Worm (Caenorhabditis elegans) whole organism, early embryonic: ENCODE results near the gene txdc-9.

Experiments
- B0310.2 ChIP-seq: sonication (generic microtip); optimal IDR thresholded peaks from 2 replicates; lab custom pipeline; 2016; ENCODE audit warnings: mild to moderate bottlenecking, missing genetic modification characterization, missing compliant biosample characterization
- F13C5.2 ChIP-seq: sonication (generic microtip); optimal IDR thresholded peaks from 2 replicates; lab custom pipeline; 2017; ENCODE audit warnings: mild to moderate bottlenecking, missing genetic modification characterization, inconsistent platforms, missing compliant biosample characterization
- aly-1 ChIP-seq: sonication (generic microtip); optimal IDR thresholded peaks from 2 replicates; lab custom pipeline; 2016; ENCODE audit warnings: missing genetic modification characterization, missing compliant biosample characterization
- ama-1 ChIP-seq: fragments of 150-350 bp; optimal IDR thresholded peaks from 2 replicates; lab custom pipeline; 2014
- ceh-13 ChIP-seq: fragments of 200-800 bp; sonication (Bioruptor generic); optimal IDR thresholded peaks from 2 replicates; lab custom pipeline; 2018; ENCODE audit warnings: mild to moderate bottlenecking, missing genetic modification characterization, missing compliant biosample characterization
- ceh-36 ChIP-seq: sonication (generic microtip); optimal IDR thresholded peaks from 2 replicates; lab custom pipeline; 2016; ENCODE audit warnings: missing genetic modification characterization, inconsistent platforms, missing compliant biosample characterization
- ets-7 ChIP-seq: sonication (generic microtip); optimal IDR thresholded peaks from 2 replicates; lab custom pipeline; 2016; ENCODE audit warnings: missing genotype, missing genetic modification characterization, missing compliant biosample characterization
- flt-1 ChIP-seq: fragments of 200-800 bp; sonication (Bioruptor generic); IDR thresholded peaks from 2 replicates; pipeline ENCODE4 v1.3.6; 2022; ENCODE audit warnings: missing genetic modification characterization, missing compliant biosample characterization
- hmbx-1 ChIP-seq: sonication (generic microtip); optimal IDR thresholded peaks from 2 replicates; lab custom pipeline; 2016; ENCODE audit warnings: mild to moderate bottlenecking, missing genetic modification characterization, missing compliant biosample characterization
- hmg-4 ChIP-seq: fragments of 200-800 bp; sonication (Bioruptor generic); optimal IDR thresholded peaks from 2 replicates; lab custom pipeline; 2018; ENCODE audit warnings: mild to moderate bottlenecking, missing genetic modification characterization, missing compliant biosample characterization
- hnd-1 ChIP-seq: sonication (generic microtip); optimal IDR thresholded peaks from 2 replicates; lab custom pipeline; 2016; ENCODE audit warnings: missing genetic modification characterization, missing compliant biosample characterization
- pes-1 ChIP-seq: fragments of 200-800 bp; sonication (Bioruptor generic); IDR thresholded peaks from 2 replicates; pipeline ENCODE4 v1.3.6; 2022; ENCODE audit warnings: missing genetic modification reagents, missing genetic modification characterization, missing compliant biosample characterization
- scrt-1 ChIP-seq: fragments of 200-800 bp; sonication (Bioruptor generic); IDR thresholded peaks from 2 replicates; pipeline ENCODE4 v1.3.6; 2022; ENCODE audit warnings: missing genetic modification characterization, missing compliant biosample characterization
- sea-1 ChIP-seq: fragments of 200-800 bp; sonication (Bioruptor generic); conservative IDR thresholded peaks from 2 replicates; pipeline ENCODE4 v1.3.6; 2022; ENCODE audit warnings: missing genetic modification characterization, missing compliant biosample characterization
- tbx-11 ChIP-seq: fragments of 200-800 bp; sonication (Bioruptor generic); IDR thresholded peaks from 2 replicates; pipeline ENCODE4 v1.3.6; 2022; ENCODE audit warnings: missing genetic modification characterization, missing compliant biosample characterization
- tbx-37 ChIP-seq: fragments of 200-800 bp; sonication (Bioruptor generic); conservative IDR thresholded peaks from 2 replicates; pipeline ENCODE4 v1.3.6; 2022; ENCODE audit warnings: missing genetic modification reagents, missing genetic modification characterization, missing compliant biosample characterization
- tra-4 ChIP-seq: sonication (generic microtip); optimal IDR thresholded peaks from 2 replicates; lab custom pipeline; 2017; ENCODE audit warnings: missing genetic modification characterization, missing compliant biosample characterization

The txdc-9 gene

DNA sequence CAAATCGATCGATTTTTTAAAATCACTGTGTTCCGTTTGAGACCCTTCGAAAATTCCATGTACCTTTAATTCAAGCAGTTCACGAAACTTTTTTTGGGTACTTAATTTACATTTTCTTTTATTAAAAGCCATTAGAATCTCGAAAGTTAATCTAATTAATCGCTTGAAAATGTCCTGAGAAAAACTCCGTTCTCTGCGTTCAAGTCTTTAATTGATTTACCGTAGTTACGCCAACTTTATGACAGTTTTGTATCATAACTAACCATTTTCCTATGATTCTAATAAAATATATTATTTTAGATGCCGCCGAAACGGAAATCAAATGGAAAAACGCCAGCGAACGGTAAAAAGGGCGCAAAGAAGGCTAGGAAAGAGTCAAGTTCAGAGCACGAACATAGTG, 22.2 kb downstream of the txdc-9 start, which contains the start of gene jhdm-1:
Gene jhdm-1 (plus strand): TSS at position 301 of the 400 bp plus-strand sequence.
- TF ChIP-seq ceh-36 (tag; lab: Kevin White, UChicago) (no peak), tra-4 (no peak), tbx-37 (no peak), B0310.2 (no peak), tbx-11 (GFP tag; lab: Robert Waterston, UW) (no peak), hmg-4 (GFP tag; lab: Kevin White, UChicago) (no peak), aly-1 (tag; lab: Kevin White, UChicago) (no peak), ceh-13 (GFP tag; lab: Kevin White, UChicago) (no peak), flt-1 (GFP tag; lab: Robert Waterston, UW) (no peak), hmbx-1 (tag; lab: Kevin White, UChicago) (no peak), ets-7 (tag; lab: Kevin White, UChicago) (no peak), F13C5.2 (tag; lab: Kevin White, UChicago) (no peak), hnd-1 (tag; lab: Kevin White, UChicago) (no peak), scrt-1 (no peak), pes-1 (GFP tag; lab: Robert Waterston, UW) (no peak)

DNA sequence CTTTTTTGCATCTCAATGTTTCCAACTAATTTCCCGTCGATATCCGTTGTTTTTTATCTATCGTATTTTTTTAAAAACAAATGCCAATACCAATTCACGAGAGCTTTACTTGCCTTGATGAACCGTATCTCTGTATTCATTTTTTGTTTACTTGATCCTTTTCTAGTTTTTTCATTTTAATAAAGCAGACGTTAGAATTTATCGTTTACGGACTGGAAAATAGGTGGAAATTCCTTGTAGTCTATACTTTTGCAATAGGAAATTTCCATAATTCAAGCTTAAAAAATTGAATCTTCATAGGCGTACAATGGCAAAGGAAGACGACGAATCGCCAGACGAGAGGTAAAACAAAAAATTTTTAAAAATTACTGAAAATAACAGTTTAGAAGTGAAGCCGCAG, 27.8 kb downstream of the txdc-9 start, which contains the start of gene algn-1:
Gene algn-1 (plus strand): TSS at position 301 of the 400 bp plus-strand sequence.
- TF ChIP-seq F13C5.2 (tag; lab: Kevin White, UChicago) (no peak), tbx-37 (no peak), flt-1 (GFP tag; lab: Robert Waterston, UW) (no peak), ceh-36 (tag; lab: Kevin White, UChicago) (no peak), tbx-11 (GFP tag; lab: Robert Waterston, UW) (no peak), hmbx-1 (tag; lab: Kevin White, UChicago) (no peak), pes-1 (GFP tag; lab: Robert Waterston, UW) (no peak), ets-7 (tag; lab: Kevin White, UChicago) (no peak), B0310.2 (no peak), scrt-1 (no peak)

DNA sequence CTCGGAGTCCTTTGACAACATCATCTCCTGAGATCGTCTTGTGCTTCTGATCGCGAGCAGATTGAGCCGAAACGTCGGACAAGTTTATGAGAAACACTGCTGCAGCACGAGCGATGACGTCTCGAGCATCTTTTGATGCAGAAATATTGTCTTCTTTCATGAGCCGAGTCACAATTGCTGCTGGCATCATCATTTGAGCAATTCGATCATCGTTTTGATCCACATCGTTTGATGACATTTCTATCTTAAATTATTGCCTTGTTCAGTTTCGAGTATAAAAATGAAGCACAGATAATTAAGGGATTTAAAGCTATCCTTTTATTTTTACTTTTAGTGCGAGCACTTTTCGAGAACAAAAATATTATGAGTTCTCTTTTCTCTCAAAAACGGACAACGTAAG, 30.6 kb downstream of the txdc-9 start, which contains the start of gene T26A5.8:
Gene T26A5.8 (minus strand): TSS at position 247 of the 400 bp plus-strand sequence.
- TF ChIP-seq ama-1 (lab: Kevin White, UChicago) (no peak), sea-1 (GFP tag; lab: Robert Waterston, UW) (no peak), tbx-37 (no peak), ceh-36 (tag; lab: Kevin White, UChicago) (no peak), ceh-13 (GFP tag; lab: Kevin White, UChicago) (no peak), F13C5.2 (tag; lab: Kevin White, UChicago) (no peak), hnd-1 (tag; lab: Kevin White, UChicago) (no peak), tbx-11 (GFP tag; lab: Robert Waterston, UW) (no peak), scrt-1 (no peak), pes-1 (GFP tag; lab: Robert Waterston, UW) (no peak), aly-1 (tag; lab: Kevin White, UChicago) (no peak)

DNA sequence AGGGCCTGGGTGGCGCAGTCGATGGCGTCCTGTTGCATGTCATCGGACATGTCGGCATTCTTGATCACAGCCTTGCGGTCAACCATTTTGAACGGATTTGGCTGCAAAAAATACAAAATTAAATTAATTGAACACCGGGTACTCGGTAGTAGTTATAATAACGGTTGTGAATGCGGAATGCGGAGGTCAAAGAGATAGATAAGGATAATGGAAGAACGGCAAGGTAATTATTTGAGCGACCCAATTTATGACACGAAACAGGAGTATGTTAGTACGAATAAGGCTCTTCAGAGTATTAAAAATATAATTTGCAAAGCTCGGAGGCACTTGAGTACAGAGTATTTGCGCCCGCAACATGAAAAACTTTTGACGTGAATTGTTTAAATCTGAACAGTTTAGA, 31.7 kb downstream of the txdc-9 start, which contains the start of gene dlc-1:
Gene dlc-1 (minus strand): TSS at position 101 of the 400 bp plus-strand sequence.
- TF ChIP-seq tbx-37 (no peak), B0310.2 (no peak), ama-1 (lab: Kevin White, UChicago) (no peak), sea-1 (GFP tag; lab: Robert Waterston, UW) (no peak), tra-4 (no peak), hnd-1 (tag; lab: Kevin White, UChicago) (no peak), tbx-11 (GFP tag; lab: Robert Waterston, UW) (no peak), hmbx-1 (tag; lab: Kevin White, UChicago) (no peak)

DNA sequence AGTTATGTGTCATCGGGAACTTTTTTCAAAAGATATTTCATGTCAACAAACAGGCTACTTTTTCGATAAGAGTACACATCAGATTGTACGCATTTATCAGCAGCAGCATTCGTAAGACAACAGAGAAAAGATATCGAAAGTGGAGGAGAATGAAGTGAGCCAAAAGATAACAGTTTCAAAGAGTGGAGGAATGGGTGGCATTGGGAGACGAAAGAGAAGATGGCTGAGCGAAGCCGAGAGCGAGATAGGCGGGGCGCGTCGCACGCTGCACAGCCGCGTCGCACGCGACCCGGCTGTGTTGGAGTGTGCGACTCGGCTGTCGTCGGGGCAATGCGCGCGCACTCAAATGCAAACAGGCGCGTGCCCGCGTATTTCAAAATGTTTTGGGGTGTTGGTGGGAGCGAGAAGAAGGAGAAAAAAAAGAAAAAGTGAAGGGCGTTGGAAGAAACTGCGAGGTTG, 32.2 kb downstream of the txdc-9 start:
- TF ChIP-seq F13C5.2 (tag; lab: Kevin White, UChicago) (peak; percentile 29), ets-7 (tag; lab: Kevin White, UChicago) (no peak), ama-1 (lab: Kevin White, UChicago) (no peak), hmg-4 (GFP tag; lab: Kevin White, UChicago) (peak; percentile 39), ceh-13 (GFP tag; lab: Kevin White, UChicago) (no peak), tbx-37 (no peak), hmbx-1 (tag; lab: Kevin White, UChicago) (no peak), pes-1 (GFP tag; lab: Robert Waterston, UW) (no peak; the same call in 1 of the 2 replicates), flt-1 (GFP tag; lab: Robert Waterston, UW) (0 out of 2 replicates have a peak, but pooled peaks have one; percentile 22), sea-1 (GFP tag; lab: Robert Waterston, UW) (0 out of 2 replicates have a peak, but pooled peaks have one; percentile 19), scrt-1 (no peak), aly-1 (tag; lab: Kevin White, UChicago) (peak; percentile 66), tra-4 (no peak)

DNA sequence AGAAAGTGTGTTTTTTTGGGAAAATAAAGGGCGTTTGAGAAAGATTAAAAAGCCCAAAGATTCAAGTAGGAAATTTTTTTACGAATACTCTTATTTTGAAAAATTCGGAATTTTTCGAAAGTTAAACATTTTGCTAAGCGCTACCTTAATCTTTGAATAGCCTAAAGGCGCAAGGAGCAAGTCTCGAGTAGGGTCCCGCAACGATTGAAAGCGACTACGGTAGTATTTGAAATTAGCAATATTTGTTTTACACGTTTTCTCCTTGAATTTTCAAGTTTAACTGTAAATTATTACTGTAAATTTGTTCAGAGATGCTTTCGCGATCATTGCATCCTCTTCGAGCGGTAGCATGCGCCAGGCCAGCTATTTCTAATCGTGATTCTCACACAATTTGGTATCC, 32.9 kb downstream of the txdc-9 start, which contains the start of gene nduf-2.2:
Gene nduf-2.2 (plus strand): TSS at position 310 of the 400 bp plus-strand sequence.
- TF ChIP-seq aly-1 (tag; lab: Kevin White, UChicago) = no peak
- no peak for TF ChIP-seq hmg-4 (GFP tag; lab: Kevin White, UChicago)
- no peak for TF ChIP-seq pes-1 (GFP tag; lab: Robert Waterston, UW)
- no peak for TF ChIP-seq tbx-11 (GFP tag; lab: Robert Waterston, UW)
- no peak for TF ChIP-seq tbx-37
- no peak for TF ChIP-seq ama-1 (lab: Kevin White, UChicago)
- no peak for TF ChIP-seq ceh-36 (tag; lab: Kevin White, UChicago)
- TF ChIP-seq ceh-13 (GFP tag; lab: Kevin White, UChicago) = no peak
- TF ChIP-seq flt-1 (GFP tag; lab: Robert Waterston, UW) = no peak
- TF ChIP-seq B0310.2 = no peak
- TF ChIP-seq F13C5.2 (tag; lab: Kevin White, UChicago) = no peak
- no peak for TF ChIP-seq hnd-1 (tag; lab: Kevin White, UChicago)
- no peak for TF ChIP-seq sea-1 (GFP tag; lab: Robert Waterston, UW)
- TF ChIP-seq ets-7 (tag; lab: Kevin White, UChicago) = no peak
- no peak for TF ChIP-seq hmbx-1 (tag; lab: Kevin White, UChicago)
- no peak for TF ChIP-seq tra-4

DNA sequence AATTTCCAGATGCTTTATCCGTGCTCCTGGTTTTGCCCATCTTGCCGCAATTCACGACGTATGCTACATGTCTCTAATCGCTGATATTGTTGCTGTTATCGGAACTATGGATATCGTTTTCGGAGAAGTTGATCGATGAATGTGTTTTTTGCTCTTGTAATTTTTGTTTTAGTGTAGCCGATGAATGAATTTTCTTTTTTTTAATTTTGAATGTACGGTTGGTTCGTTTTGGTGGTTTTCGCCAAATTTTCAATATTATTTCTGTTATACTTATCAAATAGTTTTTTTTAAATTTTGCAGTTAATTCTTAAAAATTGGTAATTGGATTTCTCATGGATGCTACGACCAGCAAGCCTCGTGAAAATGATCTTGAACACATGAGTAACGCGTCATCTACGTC, 35.0 kb downstream of the txdc-9 start, which contains the start of gene T26A5.2:
Gene T26A5.2 (plus strand): TSS at position 301 of the 400 bp plus-strand sequence.
- TF ChIP-seq hnd-1 (tag; lab: Kevin White, UChicago) (no peak), F13C5.2 (tag; lab: Kevin White, UChicago) (no peak), tbx-37 (no peak), hmbx-1 (tag; lab: Kevin White, UChicago) (no peak), tbx-11 (GFP tag; lab: Robert Waterston, UW) (no peak), tra-4 (no peak)
